Worm (Caenorhabditis elegans): ENCODE measurements around the gene srh-41.

DNA sequence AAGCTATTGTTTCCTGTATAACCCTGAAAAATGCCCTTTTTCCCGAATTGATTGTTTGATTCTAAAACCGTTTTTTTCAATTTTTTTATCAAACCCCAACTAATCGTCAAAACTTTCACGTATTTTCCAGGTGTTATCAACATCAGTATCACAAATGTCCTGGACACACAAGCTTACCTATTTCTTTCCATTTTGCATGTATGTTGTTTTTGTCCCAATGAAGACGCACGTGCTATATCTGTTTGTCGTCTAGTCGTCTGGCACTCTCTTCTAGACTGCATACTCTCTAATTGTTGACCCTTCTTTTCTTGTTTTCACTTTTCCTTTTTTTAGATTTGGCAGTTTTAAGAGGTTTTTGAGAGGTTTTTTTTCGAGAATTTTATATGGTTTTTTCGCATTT lies 9.1 kb upstream of the srh-41 start:
- TF ChIP-seq flt-1 (GFP tag; IDR thresholded peaks at IDR 0.05) (no peak), ztf-23 (GFP tag; IDR thresholded peaks at IDR 0.05) (no peak), T22C8.4 (GFP tag; IDR thresholded peaks at IDR 0.05) (no peak), med-1 (GFP tag; optimal IDR thresholded peaks at IDR 0.05; ENCODE audit: insufficient read depth) (no peak), tab-1 (GFP tag; IDR thresholded peaks at IDR 0.05) (no peak)
